Worm (Caenorhabditis elegans): ENCODE data around the gene C01G10.7.

C01G10.7 gene

DNA sequence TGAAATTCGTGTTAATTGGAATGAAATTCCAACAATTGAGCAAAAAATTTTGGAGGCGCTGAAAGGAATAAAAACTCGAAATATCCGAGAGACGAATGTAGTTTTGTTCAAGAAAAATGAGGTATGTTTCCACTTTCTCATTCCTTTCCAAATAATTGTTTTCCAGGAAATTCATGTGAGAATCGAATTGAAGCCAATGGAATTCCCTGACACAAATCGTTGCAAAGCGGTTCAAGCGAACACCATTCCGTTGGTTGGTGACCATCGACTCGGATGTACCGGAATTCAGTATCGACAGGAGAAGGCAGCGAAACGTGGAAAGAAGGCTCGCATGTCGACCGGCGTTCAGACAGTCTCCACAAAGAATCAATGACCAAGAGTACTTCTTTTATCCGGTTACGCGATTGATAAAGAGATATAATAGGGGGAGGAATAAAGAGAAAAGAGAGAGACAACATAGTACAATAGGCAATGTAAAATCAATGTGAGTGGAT, 29.2 kb upstream of the C01G10.7 start (continued):
- TF ChIP-seq ceh-79 (tag; optimal IDR thresholded peaks at IDR 0.05) (no peak), mxl-1 (tag; optimal IDR thresholded peaks at IDR 0.05) (no peak), aptf-3 (GFP tag; IDR thresholded peaks at IDR 0.05) (no peak), ccch-3 (GFP tag; optimal IDR thresholded peaks at IDR 0.05) (no peak), K12H6.12 (tag; optimal IDR thresholded peaks at IDR 0.05) (no peak), ztf-26 (tag; optimal IDR thresholded peaks at IDR 0.05) (no peak), hmg-20 (GFP tag; IDR thresholded peaks at IDR 0.05) (no peak), chd-7 (tag; optimal IDR thresholded peaks at IDR 0.05) (peak; percentile 25), C17E4.6 (GFP tag; IDR thresholded peaks at IDR 0.05) (no peak), F57C9.4 (tag; optimal IDR thresholded peaks at IDR 0.05) (no peak), bed-1 (GFP tag; IDR thresholded peaks at IDR 0.05) (no peak)

- TF ChIP-seq lin-35 (GFP tag; optimal IDR thresholded peaks at IDR 0.05), result no peak
- no peak for TF ChIP-seq F57A8.1 (GFP tag; optimal IDR thresholded peaks at IDR 0.05)
- TF ChIP-seq ztf-28 (GFP tag; IDR thresholded peaks at IDR 0.05), result no peak
- no peak for TF ChIP-seq Y53G8AR.9 (GFP tag; conservative IDR thresholded peaks at IDR 0.05)
- TF ChIP-seq F10E7.11 (tag; optimal IDR thresholded peaks at IDR 0.05), result no peak
- TF ChIP-seq F49E8.2 (tag; optimal IDR thresholded peaks at IDR 0.05; ENCODE audit: insufficient read depth), result no peak
- TF ChIP-seq mxl-1 (tag; optimal IDR thresholded peaks at IDR 0.05), result no peak
- TF ChIP-seq cebp-1 (GFP tag; IDR thresholded peaks at IDR 0.05), result no peak
- no peak for TF ChIP-seq cebp-1 (tag; optimal IDR thresholded peaks at IDR 0.05)
- TF ChIP-seq xnd-1 (tag; optimal IDR thresholded peaks at IDR 0.05), result no peak
- TF ChIP-seq hmg-20 (GFP tag; IDR thresholded peaks at IDR 0.05), result no peak
- TF ChIP-seq aptf-3 (GFP tag; IDR thresholded peaks at IDR 0.05), result no peak
- no peak for TF ChIP-seq pbrm-1 (GFP tag; IDR thresholded peaks at IDR 0.05)
- TF ChIP-seq tbx-9 (tag; optimal IDR thresholded peaks at IDR 0.05; ENCODE audit: borderline replicate concordance), result no peak
- no peak for TF ChIP-seq ets-4 (GFP tag; optimal IDR thresholded peaks at IDR 0.05)
- no peak for TF ChIP-seq dpl-1 (GFP tag; optimal IDR thresholded peaks at IDR 0.05)
- TF ChIP-seq pha-4 (tag; optimal IDR thresholded peaks at IDR 0.05), result no peak
- no peak for TF ChIP-seq F22D6.2 (tag; optimal IDR thresholded peaks at IDR 0.05)
- no peak for TF ChIP-seq hrde-1 (tag; optimal IDR thresholded peaks at IDR 0.05; ENCODE audit: borderline replicate concordance)
- no peak for TF ChIP-seq B0336.3 (GFP tag; IDR thresholded peaks at IDR 0.05)
Measured at ce11 chrV:15057724-15058123, 27.8 kb upstream of the C01G10.7 start.

- TF ChIP-seq B0019.2 (GFP tag; conservative IDR thresholded peaks at IDR 0.05), result no peak
- TF ChIP-seq snpc-1.3 (tag; optimal IDR thresholded peaks at IDR 0.05; ENCODE audit: insufficient read depth), result no peak
- TF ChIP-seq ztf-26 (tag; optimal IDR thresholded peaks at IDR 0.05), result no peak
- TF ChIP-seq C06A6.2 (GFP tag; conservative IDR thresholded peaks at IDR 0.05), result no peak
- TF ChIP-seq ztf-18 (tag; optimal IDR thresholded peaks at IDR 0.05), result no peak
- TF ChIP-seq ceh-100 (GFP tag; IDR thresholded peaks at IDR 0.05), result no peak
- no peak for TF ChIP-seq nfya-2 (GFP tag; IDR thresholded peaks at IDR 0.05)
- TF ChIP-seq madf-6 (GFP tag; IDR thresholded peaks at IDR 0.05), result no peak
- no peak for TF ChIP-seq mcd-1 (GFP tag; IDR thresholded peaks at IDR 0.05)
- TF ChIP-seq hlh-26 (GFP tag; conservative IDR thresholded peaks at IDR 0.05), result no peak
- no peak for TF ChIP-seq tbx-9 (tag; optimal IDR thresholded peaks at IDR 0.05; ENCODE audit: borderline replicate concordance)
- no peak for TF ChIP-seq ama-1 (optimal IDR thresholded peaks at IDR 0.05)
- no peak for TF ChIP-seq ama-1 (GFP tag; optimal IDR thresholded peaks at IDR 0.05)
- TF ChIP-seq snpc-1.1 (tag; optimal IDR thresholded peaks at IDR 0.05; ENCODE audit: insufficient read depth), result no peak
- TF ChIP-seq unc-62 (GFP tag; optimal IDR thresholded peaks at IDR 0.05), result no peak
- TF ChIP-seq ekl-4 (GFP tag; IDR thresholded peaks at IDR 0.05), result no peak
Measured at ce11 chrV:15058423-15058822, 27.1 kb upstream of the C01G10.7 start.

Data from whole organism, young adult.